Worm (Caenorhabditis elegans) whole organism, L4 larva: ENCODE data around the gene K09B11.4.

ENCODE experiments used
- F49E8.2 ChIP-seq: sonication (generic microtip); optimal IDR thresholded peaks from 2 replicates; lab custom pipeline; 2016; ENCODE audit warnings: missing compliant biosample characterization, mild to moderate bottlenecking, missing genetic modification characterization, borderline replicate concordance
- Y48G9A.11 ChIP-seq: fragments of 200-800 bp; sonication (Bioruptor generic); IDR thresholded peaks from 2 replicates; pipeline ENCODE4 v1.3.6; 2022; ENCODE audit warnings: missing genetic modification reagents, missing genetic modification characterization, missing compliant biosample characterization
- aly-2 ChIP-seq: sonication (generic microtip); optimal IDR thresholded peaks from 2 replicates; lab custom pipeline; 2018; ENCODE audit warnings: missing biosample characterization, missing genetic modification characterization
- ama-1 ChIP-seq: fragments of 150-350 bp; optimal IDR thresholded peaks from 2 replicates; lab custom pipeline; 2014; ENCODE audit warnings: inconsistent platforms, mixed read lengths
- daf-19 ChIP-seq: fragments of 200-800 bp; sonication (Bioruptor generic); conservative IDR thresholded peaks from 2 replicates; pipeline ENCODE4 v1.3.6; 2022; ENCODE audit warnings: missing genetic modification characterization, missing compliant biosample characterization
- nhr-25 ChIP-seq: sonication (generic microtip); optimal IDR thresholded peaks from 2 replicates; lab custom pipeline; 2017; ENCODE audit warnings: missing genetic modification characterization, mild to moderate bottlenecking, missing compliant biosample characterization, antibody characterized with exemption, moderate library complexity, borderline replicate concordance; ENCODE audit not compliant: insufficient read depth
- skn-1 ChIP-seq: fragments of 150-350 bp; optimal IDR thresholded peaks from 2 replicates; lab custom pipeline; 2014; ENCODE audit warnings: missing biosample characterization, missing genetic modification characterization

DNA sequence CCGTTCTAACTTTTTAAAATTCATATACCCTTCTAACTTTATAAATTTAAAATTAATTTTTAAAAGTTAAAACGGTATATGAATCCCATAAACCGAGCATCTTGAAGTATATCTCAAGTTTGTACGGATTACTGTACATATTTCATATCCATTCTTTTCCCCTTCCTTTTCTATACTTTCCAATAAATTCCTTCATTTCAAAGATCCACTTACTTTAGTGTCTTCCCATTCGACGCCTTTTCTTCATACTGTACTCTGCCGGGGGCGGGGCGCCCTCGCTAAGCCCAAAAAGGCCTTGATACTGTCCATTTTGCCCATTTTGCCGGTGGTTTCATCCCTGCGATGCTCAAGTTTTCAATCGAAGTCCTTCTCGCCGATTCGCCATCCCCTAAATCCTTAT is 36.5 kb downstream of the K09B11.4 start, which contains the start of gene fezf-1:
- TF ChIP-seq daf-19 (GFP tag; lab: Robert Waterston, UW) (no peak), F49E8.2 (tag; lab: Kevin White, UChicago) (no peak), aly-2 (tag; lab: Kevin White, UChicago) (no peak), nhr-25 (tag; lab: Kevin White, UChicago) (no peak), ama-1 (lab: Kevin White, UChicago) (no peak), skn-1 (no peak), Y48G9A.11 (GFP tag; lab: Robert Waterston, UW) (no peak)
